Worm (Caenorhabditis elegans) whole organism, dauer: Measurements from ENCODE around the gene fbxa-215.

ENCODE experiments used
- unc-62 ChIP-seq: sonication (generic microtip); optimal IDR thresholded peaks from 2 replicates; lab custom pipeline; 2017; ENCODE audit warnings: missing biosample characterization, missing genetic modification reagents, missing genetic modification characterization

Gene fbxa-215

DNA sequence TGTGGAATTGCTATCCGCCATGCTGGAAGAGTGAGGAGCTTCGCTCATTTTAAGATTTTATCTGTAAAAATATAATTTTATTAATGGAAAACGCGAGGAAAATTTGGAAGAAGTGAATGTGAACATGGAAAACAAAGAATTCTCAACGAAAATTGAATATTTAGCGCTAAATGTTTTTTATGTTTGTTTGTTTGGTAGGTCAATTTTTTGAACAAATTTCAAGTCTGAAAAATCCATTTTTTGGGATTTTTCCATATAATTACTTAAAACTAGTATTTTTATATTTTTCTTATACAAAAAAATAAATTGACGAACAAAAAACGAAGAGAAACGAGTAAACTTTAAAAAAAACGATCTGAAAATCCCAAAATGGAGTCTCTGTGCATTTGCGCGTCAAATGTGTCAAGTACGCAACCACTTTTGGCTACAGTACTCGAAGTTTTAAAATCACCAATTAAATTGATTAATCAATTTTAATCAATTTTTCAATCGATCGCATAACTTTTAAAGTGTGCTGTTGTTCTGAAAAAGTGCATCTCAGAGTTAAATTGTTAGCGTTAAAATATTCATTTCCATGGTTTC, at the start of gene fbxa-215:
Gene fbxa-215, minus strand, starts transcription at position 61 of the 582 bp plus-strand sequence.
- TF ChIP-seq unc-62 (GFP tag; lab: Kevin White, UChicago): no peak

DNA sequence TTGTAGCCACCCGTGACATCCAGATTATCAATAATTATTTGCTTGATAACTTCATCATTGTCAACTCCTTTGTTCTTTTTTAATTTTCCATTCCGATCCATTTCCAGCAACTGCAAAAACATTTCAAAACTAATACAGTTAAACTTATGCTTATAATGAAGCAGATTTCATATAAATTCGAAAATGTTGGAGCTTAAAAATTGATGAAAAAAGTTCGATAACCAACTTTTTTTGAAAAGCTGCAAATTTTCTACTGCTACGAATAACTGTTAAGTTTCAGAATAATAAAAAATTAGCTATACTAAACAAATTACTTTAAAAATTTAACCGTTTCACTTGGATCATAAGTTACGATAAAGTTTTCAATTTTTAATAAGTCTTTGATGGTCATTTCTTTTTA, 49.6 kb upstream of the fbxa-215 start, which contains the start of gene C47A4.1:
Gene C47A4.1, minus strand, starts transcription at position 101 of the 400 bp plus-strand sequence.
- TF ChIP-seq unc-62 (GFP tag; lab: Kevin White, UChicago): no peak

- no peak for TF ChIP-seq unc-62 (GFP tag; lab: Kevin White, UChicago)
Measured at ce11 chrIV:13710367-13710766, 43.7 kb upstream of the fbxa-215 start.

- no peak for TF ChIP-seq unc-62 (GFP tag; lab: Kevin White, UChicago)
Measured at ce11 chrIV:13709069-13709640, 42.4 kb upstream of the fbxa-215 start.

DNA sequence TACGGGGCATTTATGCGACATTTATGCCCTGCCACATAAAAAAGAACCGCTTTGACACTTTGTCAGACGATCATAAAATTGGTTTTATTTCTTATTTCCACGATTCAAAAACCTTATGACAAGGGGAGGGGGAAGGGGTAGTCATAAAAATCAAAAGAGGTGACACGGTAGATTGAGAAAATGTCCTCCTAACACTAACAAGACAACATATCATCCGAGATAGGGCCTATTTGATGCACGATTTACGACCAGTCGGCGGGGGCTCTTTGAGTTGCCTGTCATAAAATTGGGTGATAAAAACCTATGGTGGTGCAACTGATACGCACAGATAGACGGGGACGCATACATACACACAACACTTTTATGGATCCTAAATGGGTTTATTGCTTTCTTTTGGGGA, 41.2 kb upstream of the fbxa-215 start:
- no peak for TF ChIP-seq unc-62 (GFP tag; lab: Kevin White, UChicago)

ce11 chrIV:13703828-13704425, 37.2 kb upstream of the fbxa-215 start, which contains the start of gene tlp-1:
Gene tlp-1 (minus strand): TSS chrIV:13704082.
- TF ChIP-seq unc-62 (GFP tag; lab: Kevin White, UChicago): no peak

ce11 chrIV:13702681-13703080, 36.0 kb upstream of the fbxa-215 start:
- no peak for TF ChIP-seq unc-62 (GFP tag; lab: Kevin White, UChicago)

ce11 chrIV:13701472-13701871, 34.8 kb upstream of the fbxa-215 start:
- no peak for TF ChIP-seq unc-62 (GFP tag; lab: Kevin White, UChicago)

DNA sequence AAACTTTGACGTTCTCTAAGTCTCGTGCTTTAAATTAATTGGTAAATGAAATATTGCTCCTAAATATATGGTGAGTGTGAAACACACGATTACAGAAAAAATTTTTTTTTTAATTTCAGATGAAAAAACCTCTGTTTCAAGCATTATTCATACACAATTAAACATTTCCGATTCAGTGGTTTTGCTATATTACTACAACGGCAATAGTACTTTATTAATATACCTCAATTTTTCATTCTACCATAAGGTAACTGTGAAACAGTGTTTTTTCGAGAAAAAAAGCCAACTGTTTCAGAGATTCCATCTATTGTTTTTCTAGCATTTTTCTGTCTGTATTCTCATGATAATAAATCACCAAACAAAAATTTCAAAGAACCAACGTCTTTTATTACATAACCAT, 34.1 kb upstream of the fbxa-215 start:
- TF ChIP-seq unc-62 (GFP tag; lab: Kevin White, UChicago): no peak

- TF ChIP-seq unc-62 (GFP tag; lab: Kevin White, UChicago): no peak
Measured at ce11 chrIV:13699384-13699788, 32.7 kb upstream of the fbxa-215 start.

DNA sequence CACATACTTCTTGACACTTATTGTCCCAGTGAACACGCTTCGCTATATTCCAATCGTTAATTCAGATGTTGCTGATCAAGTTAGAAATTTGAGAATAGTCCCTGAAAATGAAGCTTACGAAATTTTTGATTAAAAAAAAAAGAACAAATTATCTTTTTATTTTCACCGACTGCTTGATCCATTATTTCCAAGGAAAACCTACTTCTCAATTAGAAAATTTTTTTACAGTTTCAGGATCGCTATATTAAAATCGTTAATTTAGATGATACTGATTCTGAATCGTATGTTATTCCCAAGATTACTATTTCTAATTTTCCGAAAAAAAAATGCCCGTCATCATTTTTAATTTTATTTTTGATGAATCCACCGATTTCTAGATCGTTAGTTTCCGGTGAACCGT, 31.9 kb upstream of the fbxa-215 start, which contains the start of gene T23G4.127:
Gene T23G4.127, minus strand, starts transcription at position 101 of the 400 bp plus-strand sequence.
- no peak for TF ChIP-seq unc-62 (GFP tag; lab: Kevin White, UChicago)

- TF ChIP-seq unc-62 (GFP tag; lab: Kevin White, UChicago): no peak
Measured at ce11 chrIV:13696900-13697299, 30.2 kb upstream of the fbxa-215 start.

DNA sequence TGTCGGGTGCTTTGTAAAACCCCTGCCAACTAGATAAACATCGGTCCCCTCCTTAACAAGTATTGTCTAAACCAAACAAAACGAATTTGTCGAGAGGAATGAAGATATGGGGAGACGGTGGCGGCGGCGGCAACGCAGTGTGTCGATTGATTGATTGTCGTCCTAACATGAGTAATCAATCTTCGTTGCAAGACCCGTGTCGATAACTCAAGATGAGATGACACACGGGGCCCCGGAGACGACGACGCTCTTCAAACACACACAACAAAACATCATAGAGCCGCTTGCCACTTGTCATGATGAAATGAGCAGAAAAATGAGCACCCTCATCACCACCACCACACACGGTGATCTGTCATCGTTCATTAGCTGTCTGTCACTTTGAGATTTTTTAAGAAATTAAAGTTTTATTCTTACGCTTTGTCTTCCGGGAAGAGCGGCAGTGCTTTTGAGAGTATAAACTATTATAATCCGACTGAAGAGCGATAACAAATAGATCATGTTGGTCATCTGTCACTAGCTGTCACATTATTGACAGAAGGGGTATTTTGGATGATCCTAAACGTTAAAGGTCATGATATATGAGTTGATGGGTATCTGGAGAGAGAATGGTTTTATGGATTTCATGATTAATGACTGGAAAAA, 29.1 kb upstream of the fbxa-215 start:
- TF ChIP-seq unc-62 (GFP tag; lab: Kevin White, UChicago): peak; percentile 27

- TF ChIP-seq unc-62 (GFP tag; lab: Kevin White, UChicago): no peak
Measured at ce11 chrIV:13695302-13695701, 28.6 kb upstream of the fbxa-215 start.

DNA sequence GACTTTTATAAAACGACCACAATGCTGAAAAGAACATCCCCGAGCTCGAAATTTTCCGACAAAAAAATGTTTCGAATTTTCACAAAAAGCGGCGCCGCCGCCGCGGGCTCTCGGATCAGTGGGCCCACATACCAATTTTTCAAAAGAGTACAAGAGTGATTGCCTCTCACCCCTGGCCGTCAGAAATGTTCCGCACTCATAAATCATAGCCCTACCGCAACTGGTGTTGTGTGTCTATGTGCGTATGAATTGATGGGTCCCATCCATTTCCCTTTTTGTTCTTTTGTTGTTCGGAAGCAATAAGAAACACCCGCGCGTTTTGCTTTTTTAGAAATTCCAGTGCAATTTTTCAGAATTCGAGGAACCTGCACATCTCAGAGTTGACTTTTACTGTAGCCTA, 27.9 kb upstream of the fbxa-215 start:
- no peak for TF ChIP-seq unc-62 (GFP tag; lab: Kevin White, UChicago)

DNA sequence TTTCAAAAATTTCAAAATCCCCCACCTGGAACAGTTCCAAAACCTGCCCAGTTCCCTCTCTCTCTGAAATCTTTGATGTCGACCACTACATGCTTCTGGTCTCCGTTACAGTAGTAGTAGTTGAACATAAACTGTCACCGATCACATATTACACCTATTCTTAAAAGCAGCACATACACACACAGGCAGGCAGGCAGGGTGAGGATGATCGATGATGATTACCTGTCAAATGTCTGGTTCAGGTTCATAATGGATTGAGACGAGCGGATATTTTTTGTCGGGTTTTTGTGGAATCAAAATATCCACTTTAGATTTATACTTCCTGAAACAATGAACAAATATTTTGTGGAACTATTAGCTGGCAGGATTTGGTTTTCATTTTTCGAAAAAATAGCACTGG, 27.3 kb upstream of the fbxa-215 start:
- no peak for TF ChIP-seq unc-62 (GFP tag; lab: Kevin White, UChicago)
